Fruit fly (Drosophila melanogaster): ENCODE measurements around the gene CG31816.

Gene CG31816

dm6 chr2L:16521345-16522285 is 20.7 kb upstream of the CG31816 start:
- TF ChIP-seq rn (GFP tag; IDR thresholded peaks at IDR 0.05): peak; percentile 8; the same call in 1 of the 2 replicates
- TF ChIP-seq D1 (tag; optimal IDR thresholded peaks at IDR 0.05): peak; percentile 33
- peak; percentile 91 for TF ChIP-seq gl (tag; optimal IDR thresholded peaks at IDR 0.05)
- peak; percentile 82 for TF ChIP-seq CG12605 (GFP tag; IDR thresholded peaks at IDR 0.05)
- 0 out of 2 replicates have a peak, but pooled peaks have one; percentile 26 for TF ChIP-seq CG10348 (GFP tag; IDR thresholded peaks at IDR 0.05)
- TF ChIP-seq Snoo (tag; optimal IDR thresholded peaks at IDR 0.05): peak; percentile 56
- TF ChIP-seq CG17806 (tag; optimal IDR thresholded peaks at IDR 0.05): peak; percentile 5
- no peak for TF ChIP-seq CG9948 (tag; optimal IDR thresholded peaks at IDR 0.05)
- TF ChIP-seq CG4496 (GFP tag; IDR thresholded peaks at IDR 0.05): peak; percentile 84
- peak; percentile 27 for TF ChIP-seq CG8159 (tag; optimal IDR thresholded peaks at IDR 0.05)
- TF ChIP-seq CG15710 (tag; optimal IDR thresholded peaks at IDR 0.05): peak; percentile 57
- peak; percentile 37 for TF ChIP-seq Pif1B (GFP tag; optimal IDR thresholded peaks at IDR 0.05)
- peak; percentile 42 for TF ChIP-seq CG14655 (GFP tag; optimal IDR thresholded peaks at IDR 0.05)
- TF ChIP-seq EcR (GFP tag; optimal IDR thresholded peaks at IDR 0.05): peak; percentile 93
- peak; percentile 68 for TF ChIP-seq CG34367 (tag; optimal IDR thresholded peaks at IDR 0.05)
- TF ChIP-seq CG32121 (GFP tag; IDR thresholded peaks at IDR 0.05): peak; percentile 78
- TF ChIP-seq Ets98B (GFP tag; IDR thresholded peaks at IDR 0.05): peak; percentile 70
- peak; percentile 89 for TF ChIP-seq CG13204 (GFP tag; optimal IDR thresholded peaks at IDR 0.05)
- TF ChIP-seq fd96Ca (GFP tag; IDR thresholded peaks at IDR 0.05): peak; percentile 77; the same call in 2 of the 3 replicates
- no peak for TF ChIP-seq CG8301 (tag; optimal IDR thresholded peaks at IDR 0.05)
- peak; percentile 76 for TF ChIP-seq Pif1A (GFP tag; optimal IDR thresholded peaks at IDR 0.05)

dm6 chr2L:16522286-16522646 is 20.1 kb upstream of the CG31816 start:
- TF ChIP-seq Ets98B (GFP tag; IDR thresholded peaks at IDR 0.05) (peak; percentile 19; the same call in 1 of the 2 replicates), CG8159 (tag; optimal IDR thresholded peaks at IDR 0.05) (no peak), CG12605 (GFP tag; IDR thresholded peaks at IDR 0.05) (no peak), Pif1A (GFP tag; optimal IDR thresholded peaks at IDR 0.05) (no peak), CG9948 (tag; optimal IDR thresholded peaks at IDR 0.05) (no peak), fd96Ca (GFP tag; IDR thresholded peaks at IDR 0.05) (peak; percentile 52; the same call in 1 of the 3 replicates), CG15710 (tag; optimal IDR thresholded peaks at IDR 0.05) (no peak), CG17806 (tag; optimal IDR thresholded peaks at IDR 0.05) (no peak), gl (tag; optimal IDR thresholded peaks at IDR 0.05) (no peak), CG8301 (tag; optimal IDR thresholded peaks at IDR 0.05) (no peak), CG4496 (GFP tag; IDR thresholded peaks at IDR 0.05) (peak; percentile 51; the same call in 2 of the 3 replicates), D1 (tag; optimal IDR thresholded peaks at IDR 0.05) (no peak), Snoo (tag; optimal IDR thresholded peaks at IDR 0.05) (no peak)

- TF ChIP-seq CG10348 (GFP tag; IDR thresholded peaks at IDR 0.05) (no peak), CG4496 (GFP tag; IDR thresholded peaks at IDR 0.05) (peak; percentile 81), CG14655 (GFP tag; optimal IDR thresholded peaks at IDR 0.05) (peak; percentile 68), Pif1A (GFP tag; optimal IDR thresholded peaks at IDR 0.05) (peak; percentile 38), CG15710 (tag; optimal IDR thresholded peaks at IDR 0.05) (peak; percentile 19), rn (GFP tag; IDR thresholded peaks at IDR 0.05) (peak; percentile 42; the same call in 1 of the 2 replicates), fd96Ca (GFP tag; IDR thresholded peaks at IDR 0.05) (peak; percentile 85), Snoo (tag; optimal IDR thresholded peaks at IDR 0.05) (no peak), gl (tag; optimal IDR thresholded peaks at IDR 0.05) (peak; percentile 57), CG17806 (tag; optimal IDR thresholded peaks at IDR 0.05) (peak; percentile 3), CG12605 (GFP tag; IDR thresholded peaks at IDR 0.05) (peak; percentile 61), EcR (GFP tag; optimal IDR thresholded peaks at IDR 0.05) (peak; percentile 49), CG8159 (tag; optimal IDR thresholded peaks at IDR 0.05) (no peak), CG32121 (GFP tag; IDR thresholded peaks at IDR 0.05) (peak; percentile 67; the same call in 1 of the 2 replicates), CG13204 (GFP tag; optimal IDR thresholded peaks at IDR 0.05) (peak; percentile 43), CG8301 (tag; optimal IDR thresholded peaks at IDR 0.05) (peak; percentile 23), Ets98B (GFP tag; IDR thresholded peaks at IDR 0.05) (peak; percentile 78), CG34367 (tag; optimal IDR thresholded peaks at IDR 0.05) (no peak), CG9948 (tag; optimal IDR thresholded peaks at IDR 0.05) (no peak), Pif1B (GFP tag; optimal IDR thresholded peaks at IDR 0.05) (no peak)
These were observed 19.3 kb upstream of the CG31816 start for dm6 chr2L:16523091-16523490.

- TF ChIP-seq CG4496 (GFP tag; IDR thresholded peaks at IDR 0.05) (peak; percentile 59; the same call in 2 of the 3 replicates), Snoo (tag; optimal IDR thresholded peaks at IDR 0.05) (no peak)
These were observed 17.2 kb upstream of the CG31816 start for dm6 chr2L:16525114-16525513.

- TF ChIP-seq fd96Ca (GFP tag; IDR thresholded peaks at IDR 0.05) (peak; percentile 88; the same call in 2 of the 3 replicates), CG8301 (tag; optimal IDR thresholded peaks at IDR 0.05) (peak; percentile 63), EcR (GFP tag; optimal IDR thresholded peaks at IDR 0.05) (peak; percentile 99), CG32121 (GFP tag; IDR thresholded peaks at IDR 0.05) (peak; percentile 92), Pif1B (GFP tag; optimal IDR thresholded peaks at IDR 0.05) (no peak), gl (tag; optimal IDR thresholded peaks at IDR 0.05) (peak; percentile 77), CG14655 (GFP tag; optimal IDR thresholded peaks at IDR 0.05) (peak; percentile 73), Pif1A (GFP tag; optimal IDR thresholded peaks at IDR 0.05) (peak; percentile 60), CG12605 (GFP tag; IDR thresholded peaks at IDR 0.05) (peak; percentile 59; the same call in 1 of the 2 replicates), rn (GFP tag; IDR thresholded peaks at IDR 0.05) (peak; percentile 85), Snoo (tag; optimal IDR thresholded peaks at IDR 0.05) (peak; percentile 79), CG17806 (tag; optimal IDR thresholded peaks at IDR 0.05) (peak; percentile 11), CG4496 (GFP tag; IDR thresholded peaks at IDR 0.05) (peak; percentile 76), CG34367 (tag; optimal IDR thresholded peaks at IDR 0.05) (peak; percentile 8), CG13204 (GFP tag; optimal IDR thresholded peaks at IDR 0.05) (peak; percentile 93), D1 (tag; optimal IDR thresholded peaks at IDR 0.05) (peak; percentile 57), CG8159 (tag; optimal IDR thresholded peaks at IDR 0.05) (peak; percentile 39), CG15710 (tag; optimal IDR thresholded peaks at IDR 0.05) (peak; percentile 58), CG10348 (GFP tag; IDR thresholded peaks at IDR 0.05) (peak; percentile 43; the same call in 1 of the 2 replicates), CG9948 (tag; optimal IDR thresholded peaks at IDR 0.05) (peak; percentile 40), Ets98B (GFP tag; IDR thresholded peaks at IDR 0.05) (peak; percentile 87)
These were observed 16.3 kb upstream of the CG31816 start for dm6 chr2L:16526015-16526518.
